3 fruit fly cellular contexts compared by ENCODE assay signal in the genomic region with DNA sequence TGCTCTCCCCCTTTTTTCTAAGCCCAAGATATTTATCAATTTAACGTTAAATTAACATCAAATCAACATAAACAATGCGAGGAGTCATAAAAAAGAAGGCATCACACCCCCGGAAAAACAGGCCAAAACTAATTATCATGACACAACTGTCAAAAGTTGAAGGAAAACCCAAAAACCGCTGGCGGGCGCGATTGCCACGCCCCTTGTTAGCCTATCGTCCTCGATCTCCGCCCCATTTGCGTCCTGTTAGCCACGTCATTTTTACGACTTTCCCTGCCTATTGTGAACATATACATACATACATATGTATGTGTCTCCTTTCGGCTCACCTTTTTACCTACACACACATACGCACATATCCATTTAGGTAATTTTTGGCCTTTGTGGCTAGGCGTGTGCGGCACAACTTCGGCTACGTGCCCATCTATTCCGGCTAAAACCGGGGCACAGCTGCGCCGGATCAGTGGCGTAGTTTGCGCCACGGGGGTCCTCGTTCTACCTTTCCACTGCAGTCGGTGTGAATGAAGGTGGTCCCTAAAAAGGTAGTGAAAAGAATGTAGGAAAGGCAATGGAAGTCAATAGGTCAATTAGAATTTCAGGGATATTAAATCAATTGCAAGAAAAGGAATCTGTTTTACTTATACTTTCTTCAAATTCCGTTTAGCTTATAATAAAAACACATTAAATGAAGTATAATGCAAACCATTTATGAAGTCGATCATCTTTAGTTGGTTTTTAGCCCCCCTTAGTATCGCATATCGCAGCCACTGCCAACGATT.
TF ChIP-seq lines count a peak whose summit lies in the region.

No protein-coding gene starts in this region.

- TF ChIP-seq CTCF in whole organism, embryonic (GFP tag; optimal IDR thresholded peaks at IDR 0.05; lab: Kevin White, UChicago): no peak

TF ChIP-seq in whole organism, embryonic, 481 proteins besides CTCF, POLR2A, EP300 and RAD21 (continues in another document):
- TF ChIP-seq TFAM (GFP tag; optimal IDR thresholded peaks at IDR 0.05; lab: Kevin White, UChicago) (no peak), zfh2 (GFP tag; optimal IDR thresholded peaks at IDR 0.05; lab: Kevin White, UChicago) (peak; percentile 28), stc (GFP tag; IDR thresholded peaks at IDR 0.05; lab: Robert Waterston, UW) (no peak; the same call in none of the 2 replicates), so (GFP tag; IDR thresholded peaks at IDR 0.05; lab: Robert Waterston, UW) (peak; percentile 58; the same call in 1 of the 3 replicates), gsb (GFP tag; IDR thresholded peaks at IDR 0.05; lab: Robert Waterston, UW) (no peak), Asciz (GFP tag; optimal IDR thresholded peaks at IDR 0.05; lab: Kevin White, UChicago) (peak; percentile 6), cwo (GFP tag; optimal IDR thresholded peaks at IDR 0.05; lab: Kevin White, UChicago) (no peak), tio (GFP tag; optimal IDR thresholded peaks at IDR 0.05; lab: Kevin White, UChicago) (peak; percentile 59), wek (GFP tag; optimal IDR thresholded peaks at IDR 0.05; lab: Kevin White, UChicago) (no peak), tna (GFP tag; IDR thresholded peaks at IDR 0.05; lab: Robert Waterston, UW; ENCODE audit: partially characterized antibody) (no peak), Mrtf (GFP tag; IDR thresholded peaks at IDR 0.05; lab: Robert Waterston, UW) (0 out of 3 replicates have a peak, but pooled peaks have one; percentile 13), tap (tag; optimal IDR thresholded peaks at IDR 0.05; lab: Kevin White, UChicago) (peak; percentile 27), Optix (GFP tag; IDR thresholded peaks at IDR 0.05; lab: Robert Waterston, UW) (no peak), lab (GFP tag; optimal IDR thresholded peaks at IDR 0.05; lab: Kevin White, UChicago) (peak; percentile 31), mld (GFP tag; IDR thresholded peaks at IDR 0.05; lab: Robert Waterston, UW; ENCODE audit: partially characterized antibody) (no peak), CHES-1-like (GFP tag; optimal IDR thresholded peaks at IDR 0.05; lab: Kevin White, UChicago) (peak; percentile 44), CG4328 (GFP tag; optimal IDR thresholded peaks at IDR 0.05; lab: Kevin White, UChicago) (no peak), twi (tag; optimal IDR thresholded peaks at IDR 0.05; lab: Kevin White, UChicago) (peak; percentile 58), CG16813 (GFP tag; IDR thresholded peaks at IDR 0.05; lab: Robert Waterston, UW; ENCODE audit: partially characterized antibody) (no peak), CG12071 (GFP tag; optimal IDR thresholded peaks at IDR 0.05; lab: Kevin White, UChicago) (no peak), CG1233 (GFP tag; optimal IDR thresholded peaks at IDR 0.05; lab: Kevin White, UChicago) (peak; percentile 31), bbx (GFP tag; IDR thresholded peaks at IDR 0.05; lab: Robert Waterston, UW; ENCODE audit: partially characterized antibody) (no peak), grn (GFP tag; optimal IDR thresholded peaks at IDR 0.05; lab: Kevin White, UChicago) (peak; percentile 60), CG12155 (GFP tag; optimal IDR thresholded peaks at IDR 0.05; lab: Kevin White, UChicago) (peak; percentile 17), fd96Cb (tag; optimal IDR thresholded peaks at IDR 0.05; lab: Kevin White, UChicago) (peak; percentile 57), sisA (GFP tag; IDR thresholded peaks at IDR 0.05; lab: Robert Waterston, UW) (peak; percentile 36; the same call in 1 of the 2 replicates)

TF ChIP-seq in whole organism, prepupa, 60 proteins besides CTCF, POLR2A, EP300 and RAD21:
- no peak for TF ChIP-seq Met (GFP tag; optimal IDR thresholded peaks at IDR 0.05; lab: Kevin White, UChicago)
- TF ChIP-seq acj6 (GFP tag; optimal IDR thresholded peaks at IDR 0.05; lab: Kevin White, UChicago): peak; percentile 3
- peak; percentile 39 for TF ChIP-seq CG32006 (GFP tag; optimal IDR thresholded peaks at IDR 0.05; lab: Kevin White, UChicago)
- peak; percentile 19; the same call in 1 of the 2 replicates for TF ChIP-seq CG15336 (GFP tag; IDR thresholded peaks at IDR 0.05; lab: Robert Waterston, UW)
- peak; percentile 12 for TF ChIP-seq Hr4 (GFP tag; optimal IDR thresholded peaks at IDR 0.05; lab: Kevin White, UChicago)
- no peak for TF ChIP-seq CG6276 (GFP tag; optimal IDR thresholded peaks at IDR 0.05; lab: Kevin White, UChicago)
- TF ChIP-seq cyc (GFP tag; optimal IDR thresholded peaks at IDR 0.05; lab: Kevin White, UChicago): no peak
- TF ChIP-seq salr (GFP tag; optimal IDR thresholded peaks at IDR 0.05; lab: Kevin White, UChicago): no peak
- TF ChIP-seq achi (GFP tag; optimal IDR thresholded peaks at IDR 0.05; lab: Kevin White, UChicago): peak; percentile 2
- 0 out of 3 replicates have a peak, but pooled peaks have one; percentile 8 for TF ChIP-seq eg (GFP tag; IDR thresholded peaks at IDR 0.05; lab: Robert Waterston, UW)
- no peak for TF ChIP-seq CG8319 (GFP tag; optimal IDR thresholded peaks at IDR 0.05; lab: Kevin White, UChicago)
- TF ChIP-seq CG10631 (GFP tag; optimal IDR thresholded peaks at IDR 0.05; lab: Kevin White, UChicago): no peak
- peak; percentile 3 for TF ChIP-seq OdsH (GFP tag; optimal IDR thresholded peaks at IDR 0.05; lab: Kevin White, UChicago)
- no peak for TF ChIP-seq CG6854 (GFP tag; optimal IDR thresholded peaks at IDR 0.05; lab: Kevin White, UChicago)

TF ChIP-seq in whole organism, pupa, 21 proteins besides CTCF, POLR2A, EP300 and RAD21:
- TF ChIP-seq CG8159 (tag; optimal IDR thresholded peaks at IDR 0.05; lab: Kevin White, UChicago) (no peak), CG14655 (GFP tag; optimal IDR thresholded peaks at IDR 0.05; lab: Kevin White, UChicago) (peak; percentile 19), CG9948 (tag; optimal IDR thresholded peaks at IDR 0.05; lab: Kevin White, UChicago) (peak; percentile 6), CG17806 (tag; optimal IDR thresholded peaks at IDR 0.05; lab: Kevin White, UChicago) (no peak)
TF ChIP-seq in whole organism, pupa: peak in this region for 2.
